Fruit fly (Drosophila melanogaster): ENCODE data around the gene CG17544.

Gene CG17544

DNA sequence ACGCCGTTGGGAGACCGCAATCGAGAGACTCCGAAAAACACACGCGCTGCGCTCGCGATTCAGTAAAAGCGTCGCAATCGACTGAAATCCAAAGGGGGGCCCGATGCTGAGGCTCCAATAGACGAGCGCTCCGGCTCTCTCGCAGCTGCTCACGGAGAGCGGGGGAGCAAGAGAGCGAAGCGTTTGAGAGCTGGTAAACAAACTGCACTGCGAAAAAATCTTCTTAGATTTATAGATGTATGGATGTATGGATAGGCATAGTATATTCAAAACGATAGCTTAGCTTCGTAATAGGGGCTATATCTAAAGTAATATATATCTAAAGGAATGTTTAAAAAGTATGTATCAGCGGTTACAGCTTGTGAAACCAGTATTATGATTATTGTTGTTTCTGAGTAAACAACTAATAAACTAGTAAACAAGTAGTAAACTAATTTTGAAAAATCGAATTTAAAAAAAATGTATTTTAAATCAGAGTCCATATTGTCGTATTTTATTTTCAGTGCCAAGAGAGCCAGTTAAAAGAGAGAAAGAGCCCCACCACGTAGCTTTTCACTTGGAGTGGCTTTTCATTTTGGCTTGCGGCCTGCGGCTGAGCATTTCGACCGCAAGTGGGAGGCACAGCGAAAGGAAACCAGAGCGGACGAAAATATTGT lies 25.3 kb upstream of the CG17544 start, which contains the start of the genes Alp12 and CG13085 (continued):
- TF ChIP-seq CG8632 (GFP tag; optimal IDR thresholded peaks at IDR 0.05) (peak; percentile 94), CG32006 (GFP tag; optimal IDR thresholded peaks at IDR 0.05) (peak; percentile 99), CG6163 (GFP tag; IDR thresholded peaks at IDR 0.05) (peak; percentile 95), acj6 (GFP tag; optimal IDR thresholded peaks at IDR 0.05) (peak; percentile 96), CG3032 (tag; optimal IDR thresholded peaks at IDR 0.05) (peak; percentile 93), CG1621 (tag; optimal IDR thresholded peaks at IDR 0.05) (peak; percentile 89), eg (GFP tag; IDR thresholded peaks at IDR 0.05) (peak; percentile 95), spab (GFP tag; optimal IDR thresholded peaks at IDR 0.05) (peak; percentile 93), CG10631 (GFP tag; optimal IDR thresholded peaks at IDR 0.05) (peak; percentile 98), salr (GFP tag; optimal IDR thresholded peaks at IDR 0.05) (peak; percentile 76 to 99), CG11762 (GFP tag; optimal IDR thresholded peaks at IDR 0.05; ENCODE audit: insufficient read depth) (peak; percentile 92), CG31627 (GFP tag; optimal IDR thresholded peaks at IDR 0.05) (peak; percentile 93)

DNA sequence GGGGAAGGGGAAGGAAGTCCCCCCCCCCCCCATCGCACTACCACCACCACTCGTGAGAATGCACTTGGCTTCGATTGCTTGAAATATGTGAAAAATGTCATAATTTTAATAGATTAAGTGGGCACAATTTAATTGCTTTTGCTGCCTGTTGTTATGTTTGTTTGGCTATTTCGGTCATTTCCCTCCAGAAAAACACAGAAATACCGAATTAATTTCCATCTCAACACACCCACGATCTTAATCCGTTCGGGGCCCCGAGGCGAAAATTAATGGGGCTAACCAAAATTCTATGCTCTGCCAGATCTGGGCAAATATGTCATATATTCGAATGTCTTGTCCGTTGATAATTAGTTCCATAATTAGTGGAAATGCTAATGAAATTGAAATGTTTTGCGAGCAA lies 24.3 kb upstream of the CG17544 start:
- TF ChIP-seq Sox14 (GFP tag; optimal IDR thresholded peaks at IDR 0.05) (no peak), pdm3 (GFP tag; optimal IDR thresholded peaks at IDR 0.05) (no peak), CG4318 (GFP tag; optimal IDR thresholded peaks at IDR 0.05) (no peak), CG6854 (GFP tag; optimal IDR thresholded peaks at IDR 0.05) (no peak), dsx (GFP tag; optimal IDR thresholded peaks at IDR 0.05; ENCODE audit: poor library complexity, severe bottlenecking) (no peak), CG10631 (GFP tag; optimal IDR thresholded peaks at IDR 0.05) (no peak), net (GFP tag; optimal IDR thresholded peaks at IDR 0.05) (no peak), spab (GFP tag; optimal IDR thresholded peaks at IDR 0.05) (no peak), Lpt (GFP tag; optimal IDR thresholded peaks at IDR 0.05) (no peak), fd85E (GFP tag; optimal IDR thresholded peaks at IDR 0.05) (no peak)

DNA sequence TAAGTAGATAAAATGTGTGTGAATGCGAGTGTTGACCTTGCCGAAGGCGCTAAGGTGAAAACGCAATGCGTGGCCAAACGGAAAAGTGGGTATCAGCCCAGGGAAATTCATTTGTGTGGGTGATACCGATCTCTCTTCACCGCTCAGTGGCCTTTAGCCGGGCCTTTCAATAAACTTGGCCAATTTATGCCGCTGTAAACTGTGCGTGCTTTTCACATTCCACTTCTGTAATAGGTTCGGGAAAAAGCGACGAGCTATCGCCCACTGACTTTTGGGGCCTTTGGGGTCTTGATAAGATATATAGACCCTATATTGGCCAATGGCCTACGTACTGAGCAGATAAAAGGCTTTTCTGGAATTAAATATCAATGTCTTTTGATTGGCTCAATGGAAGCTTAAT lies 23.3 kb upstream of the CG17544 start:
- TF ChIP-seq net (GFP tag; optimal IDR thresholded peaks at IDR 0.05), result no peak
- TF ChIP-seq Eip93F (GFP tag; optimal IDR thresholded peaks at IDR 0.05), result peak; percentile 8
- TF ChIP-seq dsx (GFP tag; optimal IDR thresholded peaks at IDR 0.05; ENCODE audit: poor library complexity, severe bottlenecking), result no peak
- TF ChIP-seq vri (GFP tag; optimal IDR thresholded peaks at IDR 0.05), result peak; percentile 59
- no peak for TF ChIP-seq svp (GFP tag)
- no peak for TF ChIP-seq fd85E (GFP tag; optimal IDR thresholded peaks at IDR 0.05)
- no peak for TF ChIP-seq Hr38 (GFP tag; optimal IDR thresholded peaks at IDR 0.05)

DNA sequence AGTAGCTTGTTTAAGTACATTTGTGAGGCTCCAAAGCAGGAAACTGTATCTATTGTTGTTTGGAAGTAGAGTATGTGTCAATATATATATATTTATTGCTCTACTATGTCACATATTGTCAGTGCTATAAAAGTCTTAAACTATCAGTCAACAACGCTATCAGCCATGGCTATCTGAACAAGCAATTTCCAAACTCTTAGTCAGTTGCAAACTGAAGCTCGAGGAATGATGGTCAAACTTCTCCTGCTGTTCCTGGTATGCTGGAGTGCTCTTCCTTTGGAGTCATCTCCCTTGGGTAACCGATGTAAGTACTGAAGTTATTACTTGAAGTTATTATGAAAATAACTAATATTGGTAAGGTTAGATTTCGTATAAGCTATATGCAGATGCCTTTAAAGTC lies 20.6 kb upstream of the CG17544 start, which contains the start of gene lectin-37Db:
TSS of gene lectin-37Db (plus strand) at position 204 of the 400 bp plus-strand sequence.
- TF ChIP-seq CG11294 (GFP tag; IDR thresholded peaks at IDR 0.05), result no peak
- no peak for TF ChIP-seq CG34406 (GFP tag; optimal IDR thresholded peaks at IDR 0.05)
- TF ChIP-seq ss (GFP tag; optimal IDR thresholded peaks at IDR 0.05), result no peak
- TF ChIP-seq Lpt (GFP tag; optimal IDR thresholded peaks at IDR 0.05), result no peak
- TF ChIP-seq CG8119 (GFP tag; IDR thresholded peaks at IDR 0.05), result no peak
- TF ChIP-seq dsx (GFP tag; optimal IDR thresholded peaks at IDR 0.05; ENCODE audit: poor library complexity, severe bottlenecking), result no peak
- no peak for TF ChIP-seq Sox15 (GFP tag; optimal IDR thresholded peaks at IDR 0.05)
- TF ChIP-seq Hr4 (GFP tag; optimal IDR thresholded peaks at IDR 0.05), result no peak
- TF ChIP-seq salr (GFP tag; optimal IDR thresholded peaks at IDR 0.05), result no peak
- no peak for TF ChIP-seq CG31627 (GFP tag; optimal IDR thresholded peaks at IDR 0.05)
- no peak for TF ChIP-seq Hr39 (GFP tag; optimal IDR thresholded peaks at IDR 0.05)
- no peak for TF ChIP-seq fd59A (GFP tag; optimal IDR thresholded peaks at IDR 0.05)
- no peak for TF ChIP-seq Sox102F (GFP tag; optimal IDR thresholded peaks at IDR 0.05)

DNA sequence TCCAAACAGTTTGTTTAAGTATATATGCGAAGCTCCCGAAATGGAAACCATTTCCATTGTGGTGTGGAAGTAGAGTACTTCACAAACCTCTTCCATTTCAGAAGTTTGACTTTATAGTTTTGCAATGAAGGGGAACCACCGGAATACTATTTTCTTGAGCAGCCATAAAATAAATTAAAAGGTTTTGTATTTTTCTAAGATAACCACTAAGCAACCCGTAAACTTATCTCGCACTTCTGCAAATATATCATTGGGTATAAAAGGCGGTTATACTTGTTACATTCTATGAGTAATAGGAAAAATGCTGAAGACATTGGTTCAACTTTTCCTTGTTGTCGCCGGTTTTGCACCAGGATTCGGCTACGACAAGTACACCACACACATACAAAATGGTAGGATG lies 19.7 kb upstream of the CG17544 start, which contains the start of gene lectin-37Da:
TSS of gene lectin-37Da (plus strand) at position 301 of the 400 bp plus-strand sequence.
- no peak for TF ChIP-seq CG8319 (GFP tag; optimal IDR thresholded peaks at IDR 0.05)
- no peak for TF ChIP-seq CG10631 (GFP tag; optimal IDR thresholded peaks at IDR 0.05)
- TF ChIP-seq CG6792 (GFP tag; optimal IDR thresholded peaks at IDR 0.05), result no peak
- no peak for TF ChIP-seq CG1621 (tag; optimal IDR thresholded peaks at IDR 0.05)
- no peak for TF ChIP-seq CG4318 (GFP tag; optimal IDR thresholded peaks at IDR 0.05)
- TF ChIP-seq CG11762 (GFP tag; optimal IDR thresholded peaks at IDR 0.05; ENCODE audit: insufficient read depth), result no peak
- no peak for TF ChIP-seq CG16779 (tag; optimal IDR thresholded peaks at IDR 0.05)
- no peak for TF ChIP-seq CG11902 (GFP tag; optimal IDR thresholded peaks at IDR 0.05)
- TF ChIP-seq Sox14 (GFP tag; optimal IDR thresholded peaks at IDR 0.05), result no peak
- TF ChIP-seq net (GFP tag; optimal IDR thresholded peaks at IDR 0.05), result no peak
- no peak for TF ChIP-seq CG32006 (GFP tag; optimal IDR thresholded peaks at IDR 0.05)
- TF ChIP-seq Hr4 (GFP tag; optimal IDR thresholded peaks at IDR 0.05), result no peak
- TF ChIP-seq CG9139 (GFP tag; optimal IDR thresholded peaks at IDR 0.05), result no peak
- TF ChIP-seq CG8119 (GFP tag; IDR thresholded peaks at IDR 0.05), result no peak
- TF ChIP-seq fd59A (GFP tag; optimal IDR thresholded peaks at IDR 0.05), result no peak
- TF ChIP-seq CG34406 (GFP tag; optimal IDR thresholded peaks at IDR 0.05), result no peak
- no peak for TF ChIP-seq CG15336 (GFP tag; IDR thresholded peaks at IDR 0.05)
- TF ChIP-seq CG6854 (GFP tag; optimal IDR thresholded peaks at IDR 0.05), result no peak
- no peak for TF ChIP-seq CG7368 (GFP tag; optimal IDR thresholded peaks at IDR 0.05)
- no peak for TF ChIP-seq Blimp-1 (GFP tag; optimal IDR thresholded peaks at IDR 0.05)

Measured in whole organism, prepupa.